Worm (Caenorhabditis elegans) whole organism, L2 larva: Measurements from ENCODE around the gene ran-1.

Experiments used
- R02D3.7 ChIP-seq: fragments of 150-350 bp; optimal IDR thresholded peaks from 2 replicates; lab custom pipeline; 2014; ENCODE audit warnings: missing biosample characterization, missing genetic modification characterization
- elt-1 ChIP-seq: fragments of 150-350 bp; optimal IDR thresholded peaks from 2 replicates; lab custom pipeline; 2014; ENCODE audit warnings: missing biosample characterization, missing genetic modification characterization
- elt-3 ChIP-seq: sonication (generic microtip); optimal IDR thresholded peaks from 2 replicates; lab custom pipeline; 2017; ENCODE audit warnings: missing biosample characterization, missing genetic modification characterization
- lin-39 ChIP-seq: fragments of 150-350 bp; optimal IDR thresholded peaks from 2 replicates; lab custom pipeline; 2014; ENCODE audit warnings: missing biosample characterization, missing genetic modification reagents, missing genetic modification characterization
- nhr-11 ChIP-seq: fragments of 150-350 bp; optimal IDR thresholded peaks from 2 replicates; lab custom pipeline; 2014; ENCODE audit warnings: missing biosample characterization, missing genetic modification characterization
- nhr-77 ChIP-seq: fragments of 150-350 bp; optimal IDR thresholded peaks from 2 replicates; lab custom pipeline; 2014; ENCODE audit warnings: missing biosample characterization, missing genetic modification characterization

ce11 chrIII:10708484-10708883, 39.0 kb downstream of the ran-1 start:
- TF ChIP-seq elt-3: no peak
- TF ChIP-seq R02D3.7 (tag; lab: Kevin White, UChicago): no peak
- no peak for TF ChIP-seq elt-1 (tag; lab: Kevin White, UChicago)
- no peak for TF ChIP-seq lin-39 (tag; lab: Kevin White, UChicago)
- no peak for TF ChIP-seq nhr-77 (tag; lab: Kevin White, UChicago)
- TF ChIP-seq nhr-11 (tag; lab: Kevin White, UChicago): no peak
